Fruit fly (Drosophila melanogaster) ovary, adult (tissue): ENCODE results near the gene mtd.
A peak's percentile ranks its signal among the peaks of the same experiment; 100 is the strongest.

ENCODE experiments used
- CG17801 ChIP-seq: fragments of 200-800 bp; optimal IDR thresholded peaks from 2 replicates; lab custom pipeline; 2019; ENCODE audit warnings: missing biosample characterization, mild to moderate bottlenecking, missing genetic modification characterization, moderate library complexity; ENCODE audit not compliant: partially characterized antibody

The mtd gene

dm6 chr3R:5250530-5251242, 99.6 kb downstream of the mtd start:
- peak; percentile 50 for TF ChIP-seq CG17801 (GFP tag; lab: Kevin White, UChicago)

dm6 chr3R:5249308-5249707, 100.9 kb downstream of the mtd start:
- no peak for TF ChIP-seq CG17801 (GFP tag; lab: Kevin White, UChicago)

- TF ChIP-seq CG17801 (GFP tag; lab: Kevin White, UChicago): no peak
Measured at dm6 chr3R:5246950-5247349, 103.3 kb downstream of the mtd start.

- no peak for TF ChIP-seq CG17801 (GFP tag; lab: Kevin White, UChicago)
Measured at dm6 chr3R:5240721-5241120, 109.5 kb downstream of the mtd start, which contains the start of gene CG33293. Gene CG33293 (minus strand): TSS chr3R:5240735.

- TF ChIP-seq CG17801 (GFP tag; lab: Kevin White, UChicago): no peak
Measured at dm6 chr3R:5237215-5237614, 113.0 kb downstream of the mtd start, which contains the start of gene rtp. Gene rtp (minus strand): TSS chr3R:5237315.

dm6 chr3R:5232197-5232607, 118.0 kb downstream of the mtd start, which contains the start of the genes Kat60 and Mms19:
Gene Kat60 (minus strand): TSS chr3R:5232209.
Gene Mms19 (plus strand): TSS chr3R:5232543.
- no peak for TF ChIP-seq CG17801 (GFP tag; lab: Kevin White, UChicago)

- TF ChIP-seq CG17801 (GFP tag; lab: Kevin White, UChicago): no peak
Measured at dm6 chr3R:5231383-5232196, 118.7 kb downstream of the mtd start.

dm6 chr3R:5229458-5229857, 120.8 kb downstream of the mtd start:
- no peak for TF ChIP-seq CG17801 (GFP tag; lab: Kevin White, UChicago)

dm6 chr3R:5226025-5226424, 124.2 kb downstream of the mtd start, which contains the start of gene Vps37B:
Gene Vps37B (plus strand): TSS chr3R:5226158.
- peak; percentile 4 for TF ChIP-seq CG17801 (GFP tag; lab: Kevin White, UChicago)

- TF ChIP-seq CG17801 (GFP tag; lab: Kevin White, UChicago): no peak
Measured at dm6 chr3R:5223839-5224238, 126.4 kb downstream of the mtd start, which contains the start of gene CG14664. Gene CG14664 (plus strand): TSS chr3R:5224139.

- peak; percentile 61 for TF ChIP-seq CG17801 (GFP tag; lab: Kevin White, UChicago)
Measured at dm6 chr3R:5223135-5223534, 127.1 kb downstream of the mtd start, which contains the start of gene CG2604. Gene CG2604 (minus strand): TSS chr3R:5223365.
